In the genomic region with DNA sequence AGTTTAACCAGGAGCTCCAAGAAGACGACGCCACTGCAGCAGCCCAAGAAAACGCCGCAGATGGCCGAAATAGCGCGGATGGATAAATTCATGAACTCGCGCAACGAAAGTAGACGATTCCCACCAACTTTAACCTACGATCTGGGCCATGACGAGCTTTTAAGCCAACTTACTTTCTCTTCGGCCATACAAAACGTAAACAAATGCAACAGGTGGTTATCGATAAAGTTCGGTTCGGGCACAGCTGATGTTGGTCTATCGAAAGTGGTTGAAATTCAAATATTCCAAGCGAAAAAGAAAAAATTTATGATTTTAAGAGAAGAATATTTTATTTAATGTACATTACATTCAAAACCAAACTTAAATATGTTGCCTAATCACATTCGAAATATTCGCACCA, we compare ENCODE assay signal across 1 fruit fly cellular context.
TF ChIP-seq lines count a peak whose summit lies in the region.

CG14511 (minus strand) TSS at position 184 of the 400 bp plus-strand sequence.

TF ChIP-seq in whole organism, embryonic, 481 proteins besides CTCF, POLR2A, EP300 and RAD21 (continued from another document):
- TF ChIP-seq trem (tag; optimal IDR thresholded peaks at IDR 0.05; lab: Kevin White, UChicago) (no peak), CG14860 (GFP tag; IDR thresholded peaks at IDR 0.05; lab: Robert Waterston, UW; ENCODE audit: partially characterized antibody) (0 out of 3 replicates have a peak, but pooled peaks have one; percentile 18), nmo (GFP tag; optimal IDR thresholded peaks at IDR 0.05; lab: Kevin White, UChicago) (no peak), CG34376 (GFP tag; optimal IDR thresholded peaks at IDR 0.05; lab: Kevin White, UChicago) (no peak), gsb-n (tag; optimal IDR thresholded peaks at IDR 0.05; lab: Kevin White, UChicago) (no peak), mld (GFP tag; IDR thresholded peaks at IDR 0.05; lab: Robert Waterston, UW; ENCODE audit: partially characterized antibody) (0 out of 3 replicates have a peak, but pooled peaks have one; percentile 21), dimm (GFP tag; IDR thresholded peaks at IDR 0.05; lab: Robert Waterston, UW) (no peak), MBD-R2 (GFP tag; IDR thresholded peaks at IDR 0.05; lab: Robert Waterston, UW) (peak; percentile 66), CG8765 (GFP tag; IDR thresholded peaks at IDR 0.05; lab: Robert Waterston, UW) (no peak), ttk (GFP tag; IDR thresholded peaks at IDR 0.05; lab: Robert Waterston, UW) (no peak), Deaf1 (tag; optimal IDR thresholded peaks at IDR 0.05; lab: Kevin White, UChicago) (no peak), chm (GFP tag; IDR thresholded peaks at IDR 0.05; lab: Robert Waterston, UW) (no peak), kni (GFP tag; optimal IDR thresholded peaks at IDR 0.05; lab: Kevin White, UChicago) (no peak), ci (GFP tag; IDR thresholded peaks at IDR 0.05; lab: Robert Waterston, UW) (no peak), Ssrp (tag; optimal IDR thresholded peaks at IDR 0.05; lab: Kevin White, UChicago) (no peak), exex (tag; optimal IDR thresholded peaks at IDR 0.05; lab: Kevin White, UChicago) (no peak), Mes4 (GFP tag; optimal IDR thresholded peaks at IDR 0.05; lab: Kevin White, UChicago) (no peak), nom (GFP tag; optimal IDR thresholded peaks at IDR 0.05; lab: Kevin White, UChicago) (no peak), CG30020 (tag; optimal IDR thresholded peaks at IDR 0.05; lab: Kevin White, UChicago) (no peak), CG11093 (GFP tag; IDR thresholded peaks at IDR 0.05; lab: Robert Waterston, UW) (no peak), CG5953 (GFP tag; IDR thresholded peaks at IDR 0.05; lab: Robert Waterston, UW) (no peak), B-H1 (GFP tag; IDR thresholded peaks at IDR 0.05; lab: Robert Waterston, UW) (no peak), chinmo (GFP tag; IDR thresholded peaks at IDR 0.05; lab: Robert Waterston, UW; ENCODE audit: partially characterized antibody) (no peak), vnd (GFP tag; IDR thresholded peaks at IDR 0.05; lab: Robert Waterston, UW; ENCODE audit: partially characterized antibody) (no peak), CG10209 (GFP tag; optimal IDR thresholded peaks at IDR 0.05; lab: Kevin White, UChicago) (no peak), CG1832 (GFP tag; optimal IDR thresholded peaks at IDR 0.05; lab: Kevin White, UChicago) (no peak), CG6791 (GFP tag; IDR thresholded peaks at IDR 0.05; lab: Robert Waterston, UW; ENCODE audit: partially characterized antibody) (no peak), unc-4 (GFP tag; IDR thresholded peaks at IDR 0.05; lab: Robert Waterston, UW; ENCODE audit: partially characterized antibody) (0 out of 2 replicates have a peak, but pooled peaks have one; percentile 28), tll (GFP tag; optimal IDR thresholded peaks at IDR 0.05; lab: Kevin White, UChicago) (no peak), CG13624 (GFP tag; optimal IDR thresholded peaks at IDR 0.05; lab: Kevin White, UChicago) (no peak), pzg (GFP tag; optimal IDR thresholded peaks at IDR 0.05; lab: Kevin White, UChicago) (peak; percentile 26), CG5245 (GFP tag; optimal IDR thresholded peaks at IDR 0.05; lab: Kevin White, UChicago) (no peak), CG33213 (GFP tag; optimal IDR thresholded peaks at IDR 0.05; lab: Kevin White, UChicago) (no peak), Ets65A (GFP tag; lab: Kevin White, UChicago) (no peak), CG8281 (tag; optimal IDR thresholded peaks at IDR 0.05; lab: Kevin White, UChicago) (no peak), CG2712 (tag; optimal IDR thresholded peaks at IDR 0.05; lab: Kevin White, UChicago) (no peak), CG9817 (tag; optimal IDR thresholded peaks at IDR 0.05; lab: Kevin White, UChicago) (no peak), pfk (GFP tag; optimal IDR thresholded peaks at IDR 0.05; lab: Kevin White, UChicago) (no peak), CG3281 (GFP tag; optimal IDR thresholded peaks at IDR 0.05; lab: Kevin White, UChicago) (no peak), CG31441 (GFP tag; IDR thresholded peaks at IDR 0.05; lab: Robert Waterston, UW) (no peak), CG15479 (GFP tag; optimal IDR thresholded peaks at IDR 0.05; lab: Kevin White, UChicago) (no peak), B-H2 (GFP tag; optimal IDR thresholded peaks at IDR 0.05; lab: Kevin White, UChicago) (no peak), run (tag; optimal IDR thresholded peaks at IDR 0.05; lab: Kevin White, UChicago) (no peak), Poxn (GFP tag; IDR thresholded peaks at IDR 0.05; lab: Robert Waterston, UW) (no peak), CG4424 (GFP tag; optimal IDR thresholded peaks at IDR 0.05; lab: Kevin White, UChicago) (no peak), abd-A (tag; optimal IDR thresholded peaks at IDR 0.05; lab: Kevin White, UChicago) (no peak), sna (GFP tag; IDR thresholded peaks at IDR 0.05; lab: Robert Waterston, UW; ENCODE audit: partially characterized antibody) (0 out of 2 replicates have a peak, but pooled peaks have one; percentile 15), HLH4C (GFP tag; IDR thresholded peaks at IDR 0.05; lab: Robert Waterston, UW; ENCODE audit: partially characterized antibody) (peak; percentile 58; the same call in 1 of the 3 replicates), Six4 (GFP tag; optimal IDR thresholded peaks at IDR 0.05; lab: Kevin White, UChicago) (no peak), gfzf (GFP tag; optimal IDR thresholded peaks at IDR 0.05; lab: Kevin White, UChicago) (no peak), ap (GFP tag; IDR thresholded peaks at IDR 0.05; lab: Robert Waterston, UW) (no peak), Gug (GFP tag; IDR thresholded peaks at IDR 0.05; lab: Robert Waterston, UW) (no peak), lov (optimal IDR thresholded peaks at IDR 0.05; lab: Kevin White, UChicago) (no peak), lov (GFP tag; IDR thresholded peaks at IDR 0.05; lab: Robert Waterston, UW) (no peak), CG10543 (GFP tag; optimal IDR thresholded peaks at IDR 0.05; lab: Kevin White, UChicago) (no peak), kah (GFP tag; optimal IDR thresholded peaks at IDR 0.05; lab: Kevin White, UChicago) (peak; percentile 100), CG4282 (GFP tag; optimal IDR thresholded peaks at IDR 0.05; lab: Kevin White, UChicago) (no peak), CG30431 (GFP tag; optimal IDR thresholded peaks at IDR 0.05; lab: Kevin White, UChicago) (no peak), cg (GFP tag; optimal IDR thresholded peaks at IDR 0.05; lab: Kevin White, UChicago) (no peak), CG12744 (GFP tag; optimal IDR thresholded peaks at IDR 0.05; lab: Kevin White, UChicago) (no peak), Atf-2 (GFP tag; optimal IDR thresholded peaks at IDR 0.05; lab: Kevin White, UChicago) (no peak), CG1233 (GFP tag; optimal IDR thresholded peaks at IDR 0.05; lab: Kevin White, UChicago) (no peak), Bteb2 (GFP tag; optimal IDR thresholded peaks at IDR 0.05; lab: Kevin White, UChicago) (no peak), ac (GFP tag; optimal IDR thresholded peaks at IDR 0.05; lab: Kevin White, UChicago) (no peak), jigr1 (GFP tag; IDR thresholded peaks at IDR 0.05; lab: Robert Waterston, UW) (no peak), Hr39 (optimal IDR thresholded peaks at IDR 0.05; lab: Kevin White, UChicago) (no peak), CG13287 (GFP tag; IDR thresholded peaks at IDR 0.05; lab: Robert Waterston, UW; ENCODE audit: partially characterized antibody) (peak; percentile 48; the same call in 1 of the 2 replicates), Blimp-1 (GFP tag; optimal IDR thresholded peaks at IDR 0.05; lab: Kevin White, UChicago) (peak; percentile 29), nerfin-1 (tag; optimal IDR thresholded peaks at IDR 0.05; lab: Kevin White, UChicago) (no peak), cato (GFP tag; optimal IDR thresholded peaks at IDR 0.05; lab: Kevin White, UChicago; ENCODE audit: borderline replicate concordance) (no peak), CG11504 (tag; optimal IDR thresholded peaks at IDR 0.05; lab: Kevin White, UChicago) (no peak), CG14710 (tag; optimal IDR thresholded peaks at IDR 0.05; lab: Kevin White, UChicago) (no peak), pros (GFP tag; optimal IDR thresholded peaks at IDR 0.05; lab: Kevin White, UChicago) (no peak), Hr78 (GFP tag; optimal IDR thresholded peaks at IDR 0.05; lab: Kevin White, UChicago) (peak in 1 of 2 experiments; percentile 78), CG17385 (GFP tag; optimal IDR thresholded peaks at IDR 0.05; lab: Kevin White, UChicago) (no peak), Hr51 (GFP tag; optimal IDR thresholded peaks at IDR 0.05; lab: Kevin White, UChicago) (no peak), CG8359 (GFP tag; optimal IDR thresholded peaks at IDR 0.05; lab: Kevin White, UChicago; ENCODE audit: borderline replicate concordance) (no peak), CG6654 (GFP tag; optimal IDR thresholded peaks at IDR 0.05; lab: Kevin White, UChicago) (no peak), fd3F (GFP tag; optimal IDR thresholded peaks at IDR 0.05; lab: Kevin White, UChicago) (no peak), ato (GFP tag; IDR thresholded peaks at IDR 0.05; lab: Robert Waterston, UW; ENCODE audit: partially characterized antibody) (no peak), sens-2 (GFP tag; IDR thresholded peaks at IDR 0.05; lab: Robert Waterston, UW) (no peak), CG34422 (GFP tag; IDR thresholded peaks at IDR 0.05; lab: Robert Waterston, UW) (peak; percentile 32; the same call in 1 of the 3 replicates), CG1603 (tag; optimal IDR thresholded peaks at IDR 0.05; lab: Kevin White, UChicago) (no peak), Dp (GFP tag; optimal IDR thresholded peaks at IDR 0.05; lab: Kevin White, UChicago) (peak; percentile 65), az2 (GFP tag; optimal IDR thresholded peaks at IDR 0.05; lab: Kevin White, UChicago) (no peak), stwl (tag; optimal IDR thresholded peaks at IDR 0.05; lab: Kevin White, UChicago) (no peak), sug (tag; optimal IDR thresholded peaks at IDR 0.05; lab: Kevin White, UChicago) (no peak), Doc2 (GFP tag; IDR thresholded peaks at IDR 0.05; lab: Robert Waterston, UW) (no peak), bbx (GFP tag; IDR thresholded peaks at IDR 0.05; lab: Robert Waterston, UW; ENCODE audit: partially characterized antibody) (peak; percentile 30; the same call in 1 of the 2 replicates), lbe (GFP tag; optimal IDR thresholded peaks at IDR 0.05; lab: Kevin White, UChicago) (no peak), salm (tag; optimal IDR thresholded peaks at IDR 0.05; lab: Kevin White, UChicago) (no peak), NfI (GFP tag; optimal IDR thresholded peaks at IDR 0.05; lab: Kevin White, UChicago) (no peak), Sox102F (GFP tag; optimal IDR thresholded peaks at IDR 0.05; lab: Kevin White, UChicago) (no peak), ERR (GFP tag; optimal IDR thresholded peaks at IDR 0.05; lab: Kevin White, UChicago) (no peak), E2f2 (GFP tag; IDR thresholded peaks at IDR 0.05; lab: Robert Waterston, UW) (peak; percentile 77), Scr (GFP tag; IDR thresholded peaks at IDR 0.05; lab: Robert Waterston, UW; ENCODE audit: partially characterized antibody) (peak; percentile 41; the same call in 1 of the 2 replicates), Awh (GFP tag; IDR thresholded peaks at IDR 0.05; lab: Robert Waterston, UW) (no peak), CG13296 (GFP tag; optimal IDR thresholded peaks at IDR 0.05; lab: Kevin White, UChicago) (no peak), Meics (GFP tag; optimal IDR thresholded peaks at IDR 0.05; lab: Kevin White, UChicago) (no peak), Mrtf (GFP tag; IDR thresholded peaks at IDR 0.05; lab: Robert Waterston, UW) (no peak), MESR4 (GFP tag; optimal IDR thresholded peaks at IDR 0.05; lab: Kevin White, UChicago) (peak; percentile 0), ftz-f1 (GFP tag; optimal IDR thresholded peaks at IDR 0.05; lab: Kevin White, UChicago) (no peak), CG9437 (GFP tag; optimal IDR thresholded peaks at IDR 0.05; lab: Kevin White, UChicago) (peak; percentile 96), al (GFP tag; IDR thresholded peaks at IDR 0.05; lab: Robert Waterston, UW) (no peak), CG10979 (tag; optimal IDR thresholded peaks at IDR 0.05; lab: Kevin White, UChicago) (no peak)
